Worm (Caenorhabditis elegans) whole organism, midembryonic: Measurements from ENCODE around the gene grk-2.

ENCODE experiments used
- T22C8.4 ChIP-seq: fragments of 200-800 bp; sonication (Bioruptor generic); IDR thresholded peaks from 2 replicates; pipeline ENCODE4 v1.3.6; 2022; ENCODE audit warnings: missing genetic modification characterization, missing compliant biosample characterization
- cog-1 ChIP-seq: sonication (generic microtip); optimal IDR thresholded peaks from 2 replicates; lab custom pipeline; 2016; ENCODE audit warnings: missing genetic modification characterization, missing compliant biosample characterization
- flt-1 ChIP-seq: fragments of 200-800 bp; sonication (Bioruptor generic); IDR thresholded peaks from 2 replicates; pipeline ENCODE4 v1.3.6; 2022; ENCODE audit warnings: missing genetic modification characterization, missing compliant biosample characterization
- klf-2 ChIP-seq: fragments of 200-800 bp; sonication (Bioruptor generic); conservative IDR thresholded peaks from 2 replicates; pipeline ENCODE4 v1.3.6; 2022; ENCODE audit warnings: missing genetic modification reagents, missing genetic modification characterization, missing compliant biosample characterization
- med-1 ChIP-seq: sonication (generic microtip); optimal IDR thresholded peaks from 2 replicates; lab custom pipeline; 2017; ENCODE audit warnings: missing genetic modification characterization, mild to moderate bottlenecking, missing compliant biosample characterization, antibody characterized with exemption, missing genetic modification reagents; ENCODE audit not compliant: insufficient read depth
- ref-1 ChIP-seq: fragments of 200-800 bp; sonication (Bioruptor generic); conservative IDR thresholded peaks from 2 replicates; pipeline ENCODE4 v1.3.6; 2022; ENCODE audit warnings: missing genetic modification reagents, missing genetic modification characterization, missing compliant biosample characterization
- tab-1 ChIP-seq: fragments of 200-800 bp; sonication (Bioruptor generic); IDR thresholded peaks from 2 replicates; pipeline ENCODE4 v1.3.6; 2022; ENCODE audit warnings: missing genetic modification characterization, missing compliant biosample characterization
- ztf-23 ChIP-seq: fragments of 200-800 bp; sonication (Bioruptor generic); IDR thresholded peaks from 2 replicates; pipeline ENCODE4 v1.3.6; 2022; ENCODE audit warnings: missing genetic modification reagents, missing genetic modification characterization, missing compliant biosample characterization
- ztf-29 ChIP-seq: fragments of 200-800 bp; sonication (Bioruptor generic); IDR thresholded peaks from 2 replicates; pipeline ENCODE4 v1.3.6; 2022; ENCODE audit warnings: missing genetic modification reagents, missing genetic modification characterization, missing compliant biosample characterization

Gene grk-2

ce11 chrIII:728074-728473, 52.2 kb downstream of the grk-2 start:
- TF ChIP-seq flt-1 (no peak), ztf-23 (GFP tag; lab: Robert Waterston, UW) (no peak), tab-1 (GFP tag; lab: Robert Waterston, UW) (no peak), ref-1 (no peak), klf-2 (no peak), med-1 (GFP tag; lab: Kevin White, UChicago) (no peak), cog-1 (tag; lab: Kevin White, UChicago) (no peak), T22C8.4 (GFP tag; lab: Robert Waterston, UW) (no peak), ztf-29 (GFP tag; lab: Robert Waterston, UW) (no peak)

ce11 chrIII:728694-729093, 52.8 kb downstream of the grk-2 start:
- no peak for TF ChIP-seq ref-1
- TF ChIP-seq ztf-23 (GFP tag; lab: Robert Waterston, UW): no peak
